Fruit fly (Drosophila melanogaster): ENCODE measurements around the gene Kif19A.

- TF ChIP-seq CG13204 (GFP tag; optimal IDR thresholded peaks at IDR 0.05), result no peak
- TF ChIP-seq CG12605 (GFP tag; IDR thresholded peaks at IDR 0.05), result no peak
- TF ChIP-seq rn (GFP tag; IDR thresholded peaks at IDR 0.05), result no peak
- TF ChIP-seq gl (tag; optimal IDR thresholded peaks at IDR 0.05), result no peak
- no peak for TF ChIP-seq CG17806 (tag; optimal IDR thresholded peaks at IDR 0.05)
- TF ChIP-seq CG4496 (GFP tag; IDR thresholded peaks at IDR 0.05), result no peak
- TF ChIP-seq CG32121 (GFP tag; IDR thresholded peaks at IDR 0.05), result no peak
- no peak for TF ChIP-seq CG14655 (GFP tag; optimal IDR thresholded peaks at IDR 0.05)
- TF ChIP-seq EcR (GFP tag; optimal IDR thresholded peaks at IDR 0.05), result peak; percentile 78
- no peak for TF ChIP-seq Snoo (tag; optimal IDR thresholded peaks at IDR 0.05)
- TF ChIP-seq CG15710 (tag; optimal IDR thresholded peaks at IDR 0.05), result no peak
These were observed 30.1 kb downstream of the Kif19A start for dm6 chr3R:14088157-14088556.
